Worm (Caenorhabditis elegans) whole organism, L4 larva: ENCODE results near the gene F13H6.5.

ENCODE experiments used
- F37D6.2 ChIP-seq: sonication (generic microtip); optimal IDR thresholded peaks from 2 replicates; lab custom pipeline; 2016; ENCODE audit warnings: mild to moderate bottlenecking, missing genetic modification characterization, missing compliant biosample characterization
- F49E8.2 ChIP-seq: sonication (generic microtip); optimal IDR thresholded peaks from 2 replicates; lab custom pipeline; 2016; ENCODE audit warnings: missing compliant biosample characterization, mild to moderate bottlenecking, missing genetic modification characterization, borderline replicate concordance
- R02D3.7 ChIP-seq: fragments of 150-350 bp; sonication (generic microtip); optimal IDR thresholded peaks from 3 replicates; lab custom pipeline; 2014; ENCODE audit warnings: missing biosample characterization, missing genetic modification characterization
- T20F7.1 ChIP-seq: fragments of 200-800 bp; sonication (Bioruptor generic); optimal IDR thresholded peaks from 2 replicates; lab custom pipeline; 2018; ENCODE audit warnings: mild to moderate bottlenecking, missing genetic modification characterization, missing compliant biosample characterization
- T26A8.4 ChIP-seq: fragments of 200-800 bp; sonication (Bioruptor generic); IDR thresholded peaks from 2 replicates; pipeline ENCODE4 v1.3.6; 2022; ENCODE audit warnings: missing genetic modification characterization, missing compliant biosample characterization
- Y105C5A.15 ChIP-seq: fragments of 200-800 bp; sonication (Bioruptor generic); IDR thresholded peaks from 2 replicates; pipeline ENCODE4 v1.3.6; 2022; ENCODE audit warnings: missing genetic modification characterization, missing compliant biosample characterization
- Y75B8A.6 ChIP-seq: fragments of 200-800 bp; sonication (Bioruptor generic); IDR thresholded peaks from 2 replicates; pipeline ENCODE4 v1.3.6; 2022; ENCODE audit warnings: missing genetic modification reagents, missing genetic modification characterization, missing compliant biosample characterization
- ZK337.2 ChIP-seq: fragments of 200-800 bp; sonication (Bioruptor generic); IDR thresholded peaks from 2 replicates; pipeline ENCODE4 v1.3.6; 2022; ENCODE audit warnings: missing genetic modification reagents, missing genetic modification characterization, missing compliant biosample characterization
- aha-1 ChIP-seq: fragments of 150-350 bp; peaks from one replicate; lab custom pipeline; 2014; ENCODE audit warnings: missing biosample characterization, missing genetic modification characterization
- ama-1 ChIP-seq: fragments of 150-350 bp; optimal IDR thresholded peaks from 2 replicates; lab custom pipeline; 2014; ENCODE audit warnings: inconsistent platforms, mixed read lengths
- attf-4 ChIP-seq: sonication (generic microtip); optimal IDR thresholded peaks from 3 replicates; lab custom pipeline; 2017; ENCODE audit warnings: missing biosample characterization, missing genetic modification characterization
- ceh-20 ChIP-seq: fragments of 200-800 bp; sonication (Bioruptor generic); IDR thresholded peaks from 2 replicates; pipeline ENCODE4 v1.3.6; 2022; ENCODE audit warnings: missing genetic modification reagents, missing genetic modification characterization, missing compliant biosample characterization
- ceh-32 ChIP-seq: sonication (generic microtip); optimal IDR thresholded peaks from 2 replicates; lab custom pipeline; 2016; ENCODE audit warnings: mild to moderate bottlenecking, missing genetic modification characterization, missing compliant biosample characterization; ENCODE audit not compliant: poor library complexity
- ceh-44 ChIP-seq: fragments of 200-800 bp; sonication (Bioruptor generic); IDR thresholded peaks from 2 replicates; pipeline ENCODE4 v1.3.6; 2022; ENCODE audit warnings: missing genetic modification reagents, missing genetic modification characterization, missing compliant biosample characterization
- ceh-62 ChIP-seq: sonication (generic microtip); optimal IDR thresholded peaks from 2 replicates; lab custom pipeline; 2017; ENCODE audit warnings: missing biosample characterization, missing genetic modification characterization
- ceh-82 ChIP-seq: sonication (generic microtip); optimal IDR thresholded peaks from 2 replicates; lab custom pipeline; 2017; ENCODE audit warnings: missing biosample characterization, missing genetic modification characterization
- ces-1 ChIP-seq: fragments of 150-350 bp; sonication (generic microtip); optimal IDR thresholded peaks from 4 replicates; lab custom pipeline; 2014; ENCODE audit warnings: missing biosample characterization, missing genetic modification reagents, missing genetic modification characterization
- cey-2 ChIP-seq: sonication (generic microtip); optimal IDR thresholded peaks from 3 replicates; lab custom pipeline; 2017; ENCODE audit warnings: missing genetic modification characterization, mild to moderate bottlenecking, missing compliant biosample characterization, antibody characterized with exemption, borderline replicate concordance; ENCODE audit not compliant: insufficient read depth
- daf-16 ChIP-seq, 3 experiments: sonication (generic microtip); optimal IDR thresholded peaks; 2 replicates each; lab custom pipeline; 2016 to 2017; ENCODE audit warnings: missing genetic modification characterization in 3 of 3, missing genetic modification reagents in 3 of 3, mild to moderate bottlenecking in 2 of 3, missing compliant biosample characterization in 2 of 3, missing biosample characterization in 1 of 3, moderate library complexity in 1 of 3
- dmd-8 ChIP-seq: fragments of 200-800 bp; sonication (Bioruptor generic); IDR thresholded peaks from 2 replicates; pipeline ENCODE4 v1.3.6; 2022; ENCODE audit warnings: missing genetic modification characterization, missing compliant biosample characterization
- dmd-9 ChIP-seq: fragments of 200-800 bp; sonication (Bioruptor generic); IDR thresholded peaks from 2 replicates; pipeline ENCODE4 v1.3.6; 2022; ENCODE audit warnings: missing genetic modification reagents, missing genetic modification characterization, missing compliant biosample characterization
- dve-1 ChIP-seq: sonication (generic microtip); optimal IDR thresholded peaks from 2 replicates; lab custom pipeline; 2017; ENCODE audit warnings: antibody characterized with exemption, mild to moderate bottlenecking, missing genetic modification characterization, missing compliant biosample characterization; ENCODE audit not compliant: insufficient read depth
- egl-27 ChIP-seq: sonication (generic microtip); optimal IDR thresholded peaks from 3 replicates; lab custom pipeline; 2017; ENCODE audit warnings: missing biosample characterization, missing genetic modification reagents, missing genetic modification characterization
- egl-43 ChIP-seq: fragments of 200-800 bp; sonication (Bioruptor generic); IDR thresholded peaks from 2 replicates; pipeline ENCODE4 v1.3.6; 2022; ENCODE audit warnings: missing genetic modification reagents, missing genetic modification characterization, missing compliant biosample characterization
- fos-1 ChIP-seq: fragments of 150-350 bp; optimal IDR thresholded peaks from 2 replicates; lab custom pipeline; 2014; ENCODE audit warnings: missing biosample characterization, missing genetic modification characterization
- gei-8 ChIP-seq: fragments of 200-800 bp; sonication (Bioruptor generic); optimal IDR thresholded peaks from 2 replicates; lab custom pipeline; 2018; ENCODE audit warnings: mild to moderate bottlenecking, missing genetic modification characterization, missing compliant biosample characterization
- hlh-30 ChIP-seq: sonication (generic microtip); optimal IDR thresholded peaks from 2 replicates; lab custom pipeline; 2017; ENCODE audit warnings: antibody characterized with exemption, mild to moderate bottlenecking, missing genetic modification characterization, missing compliant biosample characterization; ENCODE audit not compliant: insufficient read depth
- lin-1 ChIP-seq: fragments of 200-800 bp; sonication (Bioruptor generic); IDR thresholded peaks from 2 replicates; pipeline ENCODE4 v1.3.6; 2022; ENCODE audit warnings: missing genetic modification reagents, missing genetic modification characterization, missing compliant biosample characterization
- lin-15B ChIP-seq: fragments of 150-350 bp; sonication (generic microtip); optimal IDR thresholded peaks from 3 replicates; lab custom pipeline; 2014; ENCODE audit warnings: missing biosample characterization, missing genetic modification characterization
- lir-3 ChIP-seq: sonication (generic microtip); optimal IDR thresholded peaks from 2 replicates; lab custom pipeline; 2016; ENCODE audit warnings: mild to moderate bottlenecking, missing genetic modification characterization, missing compliant biosample characterization
- madf-9 ChIP-seq: fragments of 200-800 bp; sonication (Bioruptor generic); conservative IDR thresholded peaks from 2 replicates; pipeline ENCODE4 v1.3.6; 2022; ENCODE audit warnings: missing genetic modification reagents, missing genetic modification characterization, missing compliant biosample characterization
- mxl-3 ChIP-seq: fragments of 200-800 bp; sonication (Bioruptor generic); optimal IDR thresholded peaks from 2 replicates; lab custom pipeline; 2018; ENCODE audit warnings: mild to moderate bottlenecking, missing genetic modification characterization, missing compliant biosample characterization
- nhr-102 ChIP-seq: sonication (generic microtip); optimal IDR thresholded peaks from 2 replicates; lab custom pipeline; 2016; ENCODE audit warnings: mild to moderate bottlenecking, missing genetic modification characterization, moderate library complexity, missing compliant biosample characterization
- nhr-111 ChIP-seq: fragments of 200-800 bp; sonication (Bioruptor generic); optimal IDR thresholded peaks from 2 replicates; lab custom pipeline; 2018; ENCODE audit warnings: mild to moderate bottlenecking, missing genetic modification characterization, missing compliant biosample characterization
- nhr-237 ChIP-seq: sonication (generic microtip); optimal IDR thresholded peaks from 2 replicates; lab custom pipeline; 2017; ENCODE audit warnings: missing biosample characterization, missing genetic modification characterization
- pha-4 ChIP-seq, 2 experiments: fragments of 150-350 bp in 1 of 2; fragments of 200-800 bp in 1 of 2; sonication (Bioruptor generic) in 1 of 2; IDR thresholded peaks in 1 of 2; optimal IDR thresholded peaks in 1 of 2; 2 replicates each; pipeline versions ENCODE4 v1.3.6 to Lab custom; 2014 to 2022; ENCODE audit warnings: missing genetic modification characterization in 2 of 2, missing genetic modification reagents in 2 of 2, missing biosample characterization in 1 of 2, missing compliant biosample characterization in 1 of 2
- saeg-2 ChIP-seq: fragments of 200-800 bp; sonication (Bioruptor generic); IDR thresholded peaks from 2 replicates; pipeline ENCODE4 v1.3.6; 2022; ENCODE audit warnings: missing genetic modification reagents, missing genetic modification characterization, missing compliant biosample characterization
- snpc-4 ChIP-seq: fragments of 150-350 bp; optimal IDR thresholded peaks from 2 replicates; lab custom pipeline; 2014; ENCODE audit warnings: missing biosample characterization, missing genetic modification characterization
- spr-1 ChIP-seq: sonication (generic microtip); optimal IDR thresholded peaks from 2 replicates; lab custom pipeline; 2016; ENCODE audit warnings: mild to moderate bottlenecking, missing genetic modification characterization, missing compliant biosample characterization
- zip-11 ChIP-seq: fragments of 200-800 bp; sonication (Bioruptor generic); IDR thresholded peaks from 2 replicates; pipeline ENCODE4 v1.3.6; 2022; ENCODE audit warnings: missing genetic modification characterization, missing compliant biosample characterization

F13H6.5 gene

ce11 chrV:6335226-6335625, 39.5 kb downstream of the F13H6.5 start (continued):
- TF ChIP-seq pha-4 (GFP tag; IDR thresholded peaks at IDR 0.05; lab: Robert Waterston, UW) (peak; percentile 85), pha-4 (tag; optimal IDR thresholded peaks at IDR 0.05; lab: Kevin White, UChicago) (no peak), nhr-237 (tag; lab: Kevin White, UChicago) (no peak), lin-15B (tag; lab: Kevin White, UChicago) (no peak), lin-1 (GFP tag; lab: Robert Waterston, UW) (peak; percentile 88), ceh-32 (tag; lab: Kevin White, UChicago) (no peak), saeg-2 (GFP tag; lab: Robert Waterston, UW) (peak; percentile 73; the same call in 1 of the 2 replicates), aha-1 (tag; lab: Kevin White, UChicago) (no peak), ceh-44 (0 out of 2 replicates have a peak, but pooled peaks have one; percentile 53), gei-8 (peak; percentile 21), mxl-3 (no peak), dmd-8 (GFP tag; lab: Robert Waterston, UW) (peak; percentile 98), spr-1 (peak; percentile 58), attf-4 (tag; lab: Kevin White, UChicago) (no peak), nhr-102 (tag; lab: Kevin White, UChicago) (no peak), nhr-111 (GFP tag; lab: Kevin White, UChicago) (peak; percentile 52), fos-1 (tag; lab: Kevin White, UChicago) (no peak), lir-3 (peak; percentile 48), madf-9 (GFP tag; lab: Robert Waterston, UW) (peak; percentile 66), ces-1 (no peak), daf-16 (GFP tag; optimal IDR thresholded peaks at IDR 0.05; lab: Kevin White, UChicago) (peak in 1 of 2 experiments; percentile 74), daf-16 (tag; optimal IDR thresholded peaks at IDR 0.05; lab: Kevin White, UChicago) (no peak), T20F7.1 (GFP tag; lab: Kevin White, UChicago) (no peak), snpc-4 (tag; lab: Kevin White, UChicago) (no peak), zip-11 (GFP tag; lab: Robert Waterston, UW) (no peak), Y105C5A.15 (GFP tag; lab: Robert Waterston, UW) (no peak), dve-1 (tag; lab: Kevin White, UChicago) (no peak), hlh-30 (tag; lab: Kevin White, UChicago) (no peak), ama-1 (lab: Kevin White, UChicago) (no peak), Y75B8A.6 (GFP tag; lab: Robert Waterston, UW) (peak; percentile 45; the same call in 1 of the 2 replicates), F49E8.2 (tag; lab: Kevin White, UChicago) (no peak), ceh-20 (GFP tag; lab: Robert Waterston, UW) (no peak), R02D3.7 (tag; lab: Kevin White, UChicago) (no peak), ceh-82 (tag; lab: Kevin White, UChicago) (no peak), cey-2 (no peak), ceh-62 (tag; lab: Kevin White, UChicago) (no peak), dmd-9 (0 out of 2 replicates have a peak, but pooled peaks have one; percentile 21), egl-27 (tag; lab: Kevin White, UChicago) (no peak), egl-43 (peak; percentile 95), T26A8.4 (GFP tag; lab: Robert Waterston, UW) (no peak), ZK337.2 (peak; percentile 60; the same call in 1 of the 2 replicates)

ce11 chrV:6331607-6332006, 43.1 kb downstream of the F13H6.5 start, which contains the start of gene T28C12.1:
T28C12.1 (plus strand) TSS chrV:6331907.
- TF ChIP-seq F37D6.2 (tag; lab: Kevin White, UChicago), result no peak
- TF ChIP-seq, all 104 proteins: peak for 0
